Worm (Caenorhabditis elegans) whole organism, young adult: ENCODE data around the gene ify-1.

ENCODE experiments used
- unc-62 ChIP-seq: fragments of 150-350 bp; optimal IDR thresholded peaks from 2 replicates; lab custom pipeline; 2014; ENCODE audit warnings: missing biosample characterization, missing genetic modification reagents, missing genetic modification characterization
- xnd-1 ChIP-seq: sonication (generic microtip); optimal IDR thresholded peaks from 2 replicates; lab custom pipeline; 2016; ENCODE audit warnings: missing genotype, missing genetic modification reagents, missing genetic modification characterization, missing compliant biosample characterization

- TF ChIP-seq xnd-1 (no peak), unc-62 (GFP tag; lab: Kevin White, UChicago) (no peak)
Measured at ce11 chrII:5032669-5033068, 22.3 kb downstream of the ify-1 start.
